Worm (Caenorhabditis elegans): ENCODE measurements around the gene bcmo-2.

DNA sequence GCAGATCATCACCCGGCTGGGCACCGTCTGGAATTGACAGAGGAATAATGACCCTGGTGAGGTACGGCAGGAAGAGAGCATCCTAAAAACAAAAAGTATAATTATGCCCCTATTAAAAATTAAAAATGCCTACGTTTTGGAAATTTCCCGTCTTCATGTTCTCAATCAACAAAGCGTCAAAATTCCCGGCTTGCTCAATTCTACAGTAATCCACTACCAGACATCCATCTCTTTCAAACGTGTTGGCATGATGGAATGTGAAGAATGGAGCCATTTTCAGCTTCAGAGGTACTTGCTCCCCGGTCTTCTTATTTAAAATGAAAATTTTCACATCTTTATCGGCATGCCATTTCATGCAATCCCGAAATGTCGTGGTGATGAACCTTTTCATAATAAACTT is 1.3 kb downstream of the bcmo-2 start:
- no peak for TF ChIP-seq grh-1 (GFP tag; IDR thresholded peaks at IDR 0.05)
- no peak for TF ChIP-seq lin-13 (GFP tag; optimal IDR thresholded peaks at IDR 0.05)
- TF ChIP-seq elt-2 (tag; optimal IDR thresholded peaks at IDR 0.05), result no peak
- no peak for TF ChIP-seq nhr-28 (tag; optimal IDR thresholded peaks at IDR 0.05)
- no peak for TF ChIP-seq C04F5.9 (tag; optimal IDR thresholded peaks at IDR 0.05)
- TF ChIP-seq lin-39 (tag; optimal IDR thresholded peaks at IDR 0.05), result no peak
- TF ChIP-seq unc-130 (tag; optimal IDR thresholded peaks at IDR 0.05), result no peak
- no peak for TF ChIP-seq lin-35 (GFP tag; optimal IDR thresholded peaks at IDR 0.05)
